Fruit fly (Drosophila melanogaster) whole organism, adult: ENCODE measurements around the gene CG13720.

Experiments used
- CG12768 ChIP-seq: fragments of 200-800 bp; sonication (Bioruptor generic); optimal IDR thresholded peaks from 2 replicates; lab custom pipeline; 2017; ENCODE audit warnings: missing biosample characterization, missing genetic modification characterization, mild to moderate bottlenecking, moderate library complexity, missing genetic modification reagents
- CG14711 ChIP-seq: fragments of 200-800 bp; sonication (Bioruptor generic); optimal IDR thresholded peaks from 2 replicates; lab custom pipeline; 2018; ENCODE audit warnings: missing biosample characterization, mild to moderate bottlenecking, missing genetic modification characterization, moderate library complexity
- CG5204 ChIP-seq: fragments of 200-800 bp; sonication (Bioruptor generic); optimal IDR thresholded peaks from 2 replicates; lab custom pipeline; 2016; ENCODE audit warnings: missing biosample characterization, missing genetic modification characterization
- cic ChIP-seq: fragments of 200-800 bp; sonication (Bioruptor generic); optimal IDR thresholded peaks from 2 replicates; lab custom pipeline; 2017; ENCODE audit warnings: missing biosample characterization, mild to moderate bottlenecking, missing genetic modification characterization, moderate library complexity
- kay ChIP-seq: fragments of 200-800 bp; sonication (Bioruptor generic); peaks from one replicate; lab custom pipeline; 2016; ENCODE audit warnings: missing biosample characterization, missing genetic modification characterization, borderline replicate concordance
- tj ChIP-seq: fragments of 200-800 bp; sonication (Bioruptor generic); optimal IDR thresholded peaks from 3 replicates; lab custom pipeline; 2017; ENCODE audit warnings: missing biosample characterization, mild to moderate bottlenecking, missing genetic modification characterization, moderate library complexity
- toe ChIP-seq: fragments of 200-800 bp; sonication (Bioruptor generic); optimal IDR thresholded peaks from 2 replicates; lab custom pipeline; 2016; ENCODE audit warnings: missing biosample characterization, missing genetic modification characterization

DNA sequence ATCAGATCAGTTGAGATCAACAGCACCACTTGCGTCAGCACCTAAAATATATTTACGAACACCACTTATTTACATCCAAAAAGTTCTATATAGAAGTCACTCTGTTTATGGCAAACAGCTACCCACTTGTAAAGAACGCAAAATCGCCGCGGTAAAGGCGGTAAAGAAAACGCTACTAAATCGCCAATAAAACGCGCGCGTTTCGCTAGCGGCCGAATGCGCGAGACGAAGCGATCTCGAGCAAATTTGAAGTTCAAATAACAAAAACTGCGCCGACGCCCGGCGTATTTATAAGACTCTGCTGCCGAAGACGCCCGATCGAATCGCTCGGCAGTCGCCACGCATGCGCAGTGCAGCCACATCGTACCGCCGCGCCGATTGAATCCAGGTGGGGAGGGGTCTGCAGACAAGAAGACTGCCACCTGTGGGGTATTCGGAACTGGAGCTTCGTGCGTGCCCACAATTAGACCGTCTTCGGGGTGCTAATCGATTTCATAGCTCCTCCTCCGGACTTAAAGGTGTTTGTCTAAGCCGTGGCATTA, 9.5 kb downstream of the CG13720 start, which contains the start of gene CG13722:
- TF ChIP-seq tj (no peak), cic (GFP tag; lab: Kevin White, UChicago) (no peak), CG14711 (tag; lab: Kevin White, UChicago) (no peak), toe (GFP tag; lab: Kevin White, UChicago) (no peak), CG12768 (GFP tag; lab: Kevin White, UChicago) (no peak), kay (GFP tag; lab: Kevin White, UChicago) (no peak), CG5204 (GFP tag; lab: Kevin White, UChicago) (no peak)
